Fruit fly (Drosophila melanogaster): ENCODE data around the gene RpL7A.

DNA sequence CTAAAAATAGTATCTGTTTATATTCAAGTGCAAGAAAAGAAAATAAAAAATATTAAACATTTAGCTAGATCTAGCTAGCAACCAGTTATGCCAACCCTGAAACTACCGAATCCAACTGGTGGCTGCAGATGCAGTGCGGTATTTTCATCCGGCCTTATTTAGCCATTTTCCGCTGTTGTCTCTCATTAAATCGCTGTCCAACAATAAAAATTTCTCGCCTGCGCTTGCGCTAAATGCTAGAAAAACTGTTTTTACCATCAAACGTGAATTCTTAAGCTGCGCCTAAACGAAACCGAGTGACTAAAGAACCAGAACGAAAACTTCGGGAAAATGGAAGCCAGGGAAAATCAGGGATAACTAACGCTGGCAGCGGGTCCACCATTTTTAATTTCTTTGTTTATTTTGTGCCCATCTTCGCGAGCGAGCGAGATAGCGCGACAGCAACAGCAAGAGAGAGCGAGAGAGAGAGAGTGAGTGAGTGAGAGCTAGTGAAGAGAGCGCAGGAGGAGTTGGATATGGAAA lies 749 bp upstream of the RpL7A start, which contains the start of gene dx:
- TF ChIP-seq CG8478 (optimal IDR thresholded peaks at IDR 0.05) (no peak), CTCF (optimal IDR thresholded peaks at IDR 0.05) (peak in 1 of 2 experiments; percentile 5)

Data from S2 (cell line).